Fruit fly (Drosophila melanogaster) whole organism, embryonic: ENCODE data around the gene SkpE.

Experiments
- CG10366 ChIP-seq: fragments of 200-800 bp; sonication (Bioruptor generic); IDR thresholded peaks from 2 replicates; pipeline ENCODE4 v1.3.6; 2022; ENCODE audit warnings: missing biosample characterization, missing genetic modification characterization
- CG12071 ChIP-seq: fragments of 200-800 bp; sonication (Bioruptor generic); optimal IDR thresholded peaks from 3 replicates; lab custom pipeline; 2018; ENCODE audit warnings: missing biosample characterization, mild to moderate bottlenecking, missing genetic modification characterization
- CG1233 ChIP-seq: fragments of 200-800 bp; sonication (Bioruptor generic); optimal IDR thresholded peaks from 4 replicates; lab custom pipeline; 2018; ENCODE audit warnings: missing biosample characterization, mild to moderate bottlenecking, missing genetic modification characterization
- CG13424 ChIP-seq: fragments of 200-800 bp; sonication (Bioruptor generic); optimal IDR thresholded peaks from 2 replicates; lab custom pipeline; 2019; ENCODE audit warnings: missing biosample characterization, mild to moderate bottlenecking, missing genetic modification characterization, moderate library complexity
- CG15269 ChIP-seq: fragments of 200-800 bp; sonication (Bioruptor generic); optimal IDR thresholded peaks from 2 replicates; lab custom pipeline; 2018; ENCODE audit warnings: missing biosample characterization, mild to moderate bottlenecking, missing genetic modification characterization, moderate library complexity
- CG1603 ChIP-seq: fragments of 200-800 bp; sonication (Bioruptor generic); optimal IDR thresholded peaks from 2 replicates; lab custom pipeline; 2019; ENCODE audit warnings: missing biosample characterization, mild to moderate bottlenecking, missing genetic modification characterization, moderate library complexity
- CG17328 ChIP-seq: fragments of 200-800 bp; sonication (Bioruptor generic); IDR thresholded peaks from 2 replicates; pipeline ENCODE4 v1.3.6; 2022; ENCODE audit warnings: missing biosample characterization, missing genetic modification characterization
- CG43689 ChIP-seq: fragments of 200-800 bp; sonication (Bioruptor generic); IDR thresholded peaks from 2 replicates; pipeline ENCODE4 v1.3.6; 2022; ENCODE audit warnings: missing biosample characterization, missing genetic modification characterization
- CG7786 ChIP-seq: fragments of 200-800 bp; sonication (Bioruptor generic); optimal IDR thresholded peaks from 2 replicates; lab custom pipeline; 2016; ENCODE audit warnings: missing biosample characterization, missing genetic modification characterization
- CG7839 ChIP-seq: fragments of 200-800 bp; sonication (Bioruptor generic); optimal IDR thresholded peaks from 3 replicates; lab custom pipeline; 2018; ENCODE audit warnings: missing biosample characterization, mild to moderate bottlenecking, missing genetic modification characterization, moderate library complexity
- CG7928 ChIP-seq: fragments of 200-800 bp; sonication (Bioruptor generic); optimal IDR thresholded peaks from 2 replicates; lab custom pipeline; 2017; ENCODE audit warnings: missing biosample characterization, mild to moderate bottlenecking, missing genetic modification characterization
- CG8944 ChIP-seq: fragments of 200-800 bp; sonication (Bioruptor generic); optimal IDR thresholded peaks from 3 replicates; lab custom pipeline; 2016; ENCODE audit warnings: missing biosample characterization, missing genetic modification characterization
- CG9817 ChIP-seq: fragments of 200-800 bp; sonication (Bioruptor generic); optimal IDR thresholded peaks from 2 replicates; lab custom pipeline; 2018; ENCODE audit warnings: missing biosample characterization, mild to moderate bottlenecking, missing genetic modification characterization, moderate library complexity
- Dref ChIP-seq: fragments of 200-800 bp; sonication (Bioruptor generic); IDR thresholded peaks from 2 replicates; pipeline ENCODE4 v1.3.6; 2022; ENCODE audit warnings: missing biosample characterization, missing genetic modification characterization
- E2f1 ChIP-seq: fragments of 200-800 bp; sonication (Bioruptor generic); IDR thresholded peaks from 2 replicates; pipeline ENCODE4 v1.3.6; 2022; ENCODE audit warnings: missing biosample characterization, missing genetic modification characterization
- Elba2 ChIP-seq: fragments of 200-800 bp; sonication (Bioruptor generic); optimal IDR thresholded peaks from 3 replicates; lab custom pipeline; 2016; ENCODE audit warnings: missing biosample characterization, missing genetic modification characterization
- H15 ChIP-seq: fragments of 200-800 bp; sonication (Bioruptor generic); IDR thresholded peaks from 3 replicates; pipeline ENCODE4 v1.3.6; 2022; ENCODE audit warnings: missing biosample characterization, missing genetic modification characterization
- Hey ChIP-seq: fragments of 200-800 bp; sonication (Bioruptor generic); optimal IDR thresholded peaks from 3 replicates; lab custom pipeline; 2018; ENCODE audit warnings: missing biosample characterization, mild to moderate bottlenecking, missing genetic modification characterization
- HmgD ChIP-seq: fragments of 200-800 bp; sonication (Bioruptor generic); optimal IDR thresholded peaks from 3 replicates; lab custom pipeline; 2016; ENCODE audit warnings: missing biosample characterization, missing genetic modification characterization
- Lhr ChIP-seq: fragments of 200-800 bp; sonication (Bioruptor generic); optimal IDR thresholded peaks from 3 replicates; lab custom pipeline; 2017; ENCODE audit warnings: mild to moderate bottlenecking, missing biosample characterization, missing genetic modification reagents, missing genetic modification characterization
- MBD-R2 ChIP-seq: fragments of 200-800 bp; sonication (Bioruptor generic); IDR thresholded peaks from 2 replicates; pipeline ENCODE4 v1.3.6; 2022; ENCODE audit warnings: missing biosample characterization, missing genetic modification characterization
- Neu2 ChIP-seq: fragments of 200-800 bp; sonication (Bioruptor generic); optimal IDR thresholded peaks from 3 replicates; lab custom pipeline; 2016; ENCODE audit warnings: missing biosample characterization, missing genetic modification characterization, borderline replicate concordance
- Nf-YB ChIP-seq: fragments of 200-800 bp; sonication (Bioruptor generic); optimal IDR thresholded peaks from 3 replicates; lab custom pipeline; 2019; ENCODE audit warnings: missing biosample characterization, mild to moderate bottlenecking, missing genetic modification characterization, moderate library complexity
- Pdp1 ChIP-seq, 2 experiments: fragments of 200-800 bp; sonication (Bioruptor generic); optimal IDR thresholded peaks; 3 replicates each; lab custom pipeline; 2016; ENCODE audit warnings: missing biosample characterization in 2 of 2, missing genetic modification characterization in 2 of 2, mild to moderate bottlenecking in 1 of 2, moderate library complexity in 1 of 2
- al ChIP-seq: fragments of 200-800 bp; sonication (Bioruptor generic); IDR thresholded peaks from 2 replicates; pipeline ENCODE4 v1.3.6; 2022; ENCODE audit warnings: missing biosample characterization, missing genetic modification characterization
- ash1 ChIP-seq: fragments of 200-800 bp; sonication (Bioruptor generic); optimal IDR thresholded peaks from 2 replicates; lab custom pipeline; 2018; ENCODE audit warnings: missing biosample characterization, mild to moderate bottlenecking, missing genetic modification characterization
- bab2 ChIP-seq: fragments of 200-800 bp; sonication (Bioruptor generic); optimal IDR thresholded peaks from 2 replicates; lab custom pipeline; 2016; ENCODE audit warnings: missing biosample characterization, missing genetic modification characterization
- caup ChIP-seq: fragments of 200-800 bp; sonication (Bioruptor generic); optimal IDR thresholded peaks from 3 replicates; lab custom pipeline; 2017; ENCODE audit warnings: missing biosample characterization, mild to moderate bottlenecking, missing genetic modification characterization, moderate library complexity; ENCODE audit not compliant: severe bottlenecking
- croc ChIP-seq: fragments of 200-800 bp; sonication (Bioruptor generic); conservative IDR thresholded peaks from 3 replicates; pipeline ENCODE4 v1.3.6; 2022; ENCODE audit warnings: missing biosample characterization, missing genetic modification characterization
- fu2 ChIP-seq: fragments of 200-800 bp; sonication (Bioruptor generic); optimal IDR thresholded peaks from 2 replicates; lab custom pipeline; 2016; ENCODE audit warnings: missing biosample characterization, missing genetic modification characterization
- gcm2 ChIP-seq: fragments of 200-800 bp; sonication (Bioruptor generic); optimal IDR thresholded peaks from 2 replicates; lab custom pipeline; 2016; ENCODE audit warnings: missing biosample characterization, missing genetic modification characterization
- gro ChIP-seq: fragments of 200-800 bp; sonication (Bioruptor generic); optimal IDR thresholded peaks from 2 replicates; lab custom pipeline; 2016; ENCODE audit warnings: missing biosample characterization, missing genetic modification characterization
- gsb ChIP-seq: fragments of 200-800 bp; sonication (Bioruptor generic); IDR thresholded peaks from 2 replicates; pipeline ENCODE4 v1.3.6; 2022; ENCODE audit warnings: missing biosample characterization, missing genetic modification characterization
- her ChIP-seq: fragments of 200-800 bp; sonication (Bioruptor generic); optimal IDR thresholded peaks from 2 replicates; lab custom pipeline; 2016; ENCODE audit warnings: missing biosample characterization, missing genetic modification characterization
- klu ChIP-seq: fragments of 200-800 bp; sonication (Bioruptor generic); IDR thresholded peaks from 2 replicates; pipeline ENCODE4 v1.3.6; 2022; ENCODE audit warnings: missing biosample characterization, missing genetic modification characterization
- kni ChIP-seq: fragments of 200-800 bp; sonication (Bioruptor generic); optimal IDR thresholded peaks from 3 replicates; lab custom pipeline; 2017; ENCODE audit warnings: mild to moderate bottlenecking, missing biosample characterization, missing genetic modification reagents, missing genetic modification characterization
- otp ChIP-seq: fragments of 200-800 bp; sonication (Bioruptor generic); IDR thresholded peaks from 3 replicates; pipeline ENCODE4, ENCODE4 v1.3.6; 2022; ENCODE audit warnings: missing biosample characterization, missing genetic modification characterization
- pros ChIP-seq: fragments of 200-800 bp; sonication (Bioruptor generic); optimal IDR thresholded peaks from 3 replicates; lab custom pipeline; 2019; ENCODE audit warnings: missing biosample characterization, mild to moderate bottlenecking, missing genetic modification characterization, moderate library complexity
- sc ChIP-seq, 3 experiments: fragments of >200 bp in 2 of 3; fragments of 200-800 bp in 1 of 3; sonication (Bioruptor generic) in 1 of 3; optimal IDR thresholded peaks; 2 replicates in 2 of 3; 3 replicates in 1 of 3; lab custom pipeline; 2017; ENCODE audit warnings: mild to moderate bottlenecking in 1 of 3, missing biosample characterization in 1 of 3, missing genetic modification characterization in 1 of 3, missing genetic modification reagents in 1 of 3
- schlank ChIP-seq: fragments of 200-800 bp; sonication (Bioruptor generic); optimal IDR thresholded peaks from 2 replicates; lab custom pipeline; 2018; ENCODE audit warnings: missing biosample characterization, mild to moderate bottlenecking, missing genetic modification characterization
- slbo ChIP-seq: fragments of 200-800 bp; sonication (Bioruptor generic); IDR thresholded peaks from 2 replicates; pipeline ENCODE4 v1.3.6; 2022; ENCODE audit warnings: missing biosample characterization, missing genetic modification characterization
- sr ChIP-seq: fragments of 200-800 bp; sonication (Bioruptor generic); IDR thresholded peaks from 3 replicates; pipeline ENCODE4 v1.3.6; 2022; ENCODE audit warnings: missing biosample characterization, missing genetic modification characterization
- stc ChIP-seq: fragments of 200-800 bp; sonication (Bioruptor generic); IDR thresholded peaks from 2 replicates; pipeline ENCODE4 v1.3.6; 2022; ENCODE audit warnings: missing biosample characterization, missing genetic modification characterization
- tap ChIP-seq: fragments of 200-800 bp; optimal IDR thresholded peaks from 3 replicates; lab custom pipeline; 2019; ENCODE audit warnings: missing biosample characterization, mild to moderate bottlenecking, missing genetic modification characterization, moderate library complexity
- trem ChIP-seq: fragments of 200-800 bp; optimal IDR thresholded peaks from 3 replicates; lab custom pipeline; 2019; ENCODE audit warnings: missing biosample characterization, mild to moderate bottlenecking, missing genetic modification characterization, moderate library complexity
- tup ChIP-seq: fragments of 200-800 bp; sonication (Bioruptor generic); optimal IDR thresholded peaks from 2 replicates; lab custom pipeline; 2016; ENCODE audit warnings: missing biosample characterization, mild to moderate bottlenecking, missing genetic modification characterization, moderate library complexity
- unc-4 ChIP-seq: fragments of 200-800 bp; sonication (Bioruptor generic); IDR thresholded peaks from 2 replicates; pipeline ENCODE4 v1.3.6; 2022; ENCODE audit warnings: missing biosample characterization, missing genetic modification characterization; ENCODE audit not compliant: partially characterized antibody
- unpg ChIP-seq: fragments of 200-800 bp; sonication (Bioruptor generic); optimal IDR thresholded peaks from 3 replicates; lab custom pipeline; 2018; ENCODE audit warnings: missing biosample characterization, mild to moderate bottlenecking, missing genetic modification characterization, moderate library complexity
- zen2 ChIP-seq: fragments of 200-800 bp; sonication (Bioruptor generic); IDR thresholded peaks from 3 replicates; pipeline ENCODE4 v1.3.6; 2022; ENCODE audit warnings: missing biosample characterization, missing genetic modification characterization; ENCODE audit not compliant: partially characterized antibody

The SkpE gene

DNA sequence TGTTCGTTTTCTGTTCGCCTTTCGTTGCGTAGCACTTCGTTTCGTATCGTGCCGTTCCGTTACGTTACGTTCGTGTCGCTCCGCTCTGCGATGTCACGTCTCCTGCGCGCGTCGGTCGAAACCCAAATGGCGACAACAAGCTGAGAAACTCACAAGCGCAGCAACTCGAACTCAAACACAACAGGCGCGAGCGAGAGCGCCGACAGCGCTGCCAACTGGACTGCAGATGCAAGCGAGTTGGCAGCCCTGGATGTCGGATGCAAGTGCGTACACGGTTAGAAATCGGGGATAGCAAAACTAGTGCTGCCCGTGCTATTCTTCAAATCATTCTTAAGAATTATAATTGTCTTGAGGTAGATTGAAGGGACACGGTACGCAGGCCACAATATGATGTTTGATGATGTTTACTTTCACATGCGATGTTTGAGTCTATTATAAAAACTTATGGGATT is 24.5 kb upstream of the SkpE start (continued):
- TF ChIP-seq CG7786 (GFP tag; lab: Kevin White, UChicago) (peak; percentile 65), Pdp1 (GFP tag; optimal IDR thresholded peaks at IDR 0.05; lab: Kevin White, UChicago) (peak; percentile 67 to 73), Dref (GFP tag; lab: Robert Waterston, UW) (peak; percentile 18; the same call in 1 of the 2 replicates), CG10366 (peak; percentile 66), bab2 (peak; percentile 78), E2f1 (peak; percentile 65), Lhr (GFP tag; lab: Kevin White, UChicago) (peak; percentile 48), al (GFP tag; lab: Robert Waterston, UW) (0 out of 2 replicates have a peak, but pooled peaks have one; percentile 6), trem (tag; lab: Kevin White, UChicago) (peak; percentile 100), Hey (tag; lab: Kevin White, UChicago) (peak; percentile 31), fu2 (peak; percentile 36), Neu2 (GFP tag; lab: Kevin White, UChicago) (peak; percentile 52), H15 (GFP tag; lab: Robert Waterston, UW) (peak; percentile 70; the same call in 2 of the 3 replicates), tap (tag; lab: Kevin White, UChicago) (peak; percentile 2), CG7928 (peak; percentile 41), CG13424 (tag; lab: Kevin White, UChicago) (peak; percentile 68), caup (GFP tag; lab: Kevin White, UChicago) (peak; percentile 51), CG43689 (GFP tag; lab: Robert Waterston, UW) (peak; percentile 34; the same call in 1 of the 2 replicates), CG8944 (GFP tag; lab: Kevin White, UChicago) (peak; percentile 73), MBD-R2 (peak; percentile 61), pros (GFP tag; lab: Kevin White, UChicago) (peak; percentile 29), sr (peak; percentile 17; the same call in 1 of the 3 replicates), slbo (peak; percentile 86), CG12071 (GFP tag; lab: Kevin White, UChicago) (peak; percentile 65), Elba2 (GFP tag; lab: Kevin White, UChicago) (no peak), CG17328 (GFP tag; lab: Robert Waterston, UW) (peak; percentile 73), kni (GFP tag; lab: Kevin White, UChicago) (peak; percentile 62), gcm2 (peak; percentile 63), croc (GFP tag; lab: Robert Waterston, UW) (peak; percentile 44; the same call in 2 of the 3 replicates), CG7839 (tag; lab: Kevin White, UChicago) (peak; percentile 67), HmgD (GFP tag; lab: Kevin White, UChicago) (peak; percentile 76), gsb (GFP tag; lab: Robert Waterston, UW) (0 out of 2 replicates have a peak, but pooled peaks have one; percentile 39), gro (peak; percentile 76), CG15269 (tag; lab: Kevin White, UChicago) (peak; percentile 68), CG9817 (tag; lab: Kevin White, UChicago) (peak; percentile 59), her (GFP tag; lab: Kevin White, UChicago) (peak; percentile 84), CG1603 (peak; percentile 82), Nf-YB (GFP tag; lab: Kevin White, UChicago) (no peak), CG1233 (GFP tag; lab: Kevin White, UChicago) (peak; percentile 38), unpg (GFP tag; lab: Kevin White, UChicago) (peak; percentile 52), zen2 (GFP tag; lab: Robert Waterston, UW) (peak; percentile 72), schlank (tag; lab: Kevin White, UChicago) (peak; percentile 49), ash1 (GFP tag; lab: Kevin White, UChicago) (peak; percentile 68), otp (GFP tag; lab: Robert Waterston, UW) (peak; percentile 64; the same call in 2 of the 3 replicates), unc-4 (GFP tag; lab: Robert Waterston, UW) (peak; percentile 36; the same call in 1 of the 2 replicates), tup (GFP tag; lab: Kevin White, UChicago) (peak; percentile 35), sc (optimal IDR thresholded peaks at IDR 0.05; lab: Kevin White, UChicago) (no peak), sc (GFP tag; optimal IDR thresholded peaks at IDR 0.05; lab: Kevin White, UChicago) (peak; percentile 37), klu (GFP tag; lab: Robert Waterston, UW) (peak; percentile 39; the same call in 1 of the 2 replicates), stc (GFP tag; lab: Robert Waterston, UW) (peak; percentile 69)
